Worm (Caenorhabditis elegans) whole organism, late embryonic: ENCODE data around the gene srg-46.

ENCODE experiments used
- C38D4.7 ChIP-seq: fragments of 200-800 bp; sonication (Bioruptor generic); optimal IDR thresholded peaks from 2 replicates; lab custom pipeline; 2018; ENCODE audit warnings: mild to moderate bottlenecking, missing genetic modification characterization, moderate library complexity, missing compliant biosample characterization
- F13H6.1 ChIP-seq: sonication (generic microtip); optimal IDR thresholded peaks from 2 replicates; lab custom pipeline; 2016; ENCODE audit warnings: missing genetic modification characterization, missing compliant biosample characterization
- K02D7.2 ChIP-seq: sonication (generic microtip); optimal IDR thresholded peaks from 2 replicates; lab custom pipeline; 2017; ENCODE audit warnings: mild to moderate bottlenecking, missing genetic modification characterization, missing compliant biosample characterization
- K09A11.1 ChIP-seq: sonication (generic microtip); optimal IDR thresholded peaks from 2 replicates; lab custom pipeline; 2017; ENCODE audit warnings: antibody characterized with exemption, mild to moderate bottlenecking, missing genetic modification characterization, missing compliant biosample characterization; ENCODE audit not compliant: insufficient read depth
- T23F11.4 ChIP-seq: fragments of 200-800 bp; sonication (Bioruptor generic); optimal IDR thresholded peaks from 2 replicates; lab custom pipeline; 2018; ENCODE audit warnings: mild to moderate bottlenecking, missing genetic modification characterization, missing compliant biosample characterization
- Y22D7AL.16 ChIP-seq: sonication (generic microtip); optimal IDR thresholded peaks from 2 replicates; lab custom pipeline; 2016; ENCODE audit warnings: missing genetic modification characterization, missing compliant biosample characterization
- ama-1 ChIP-seq: fragments of 150-350 bp; optimal IDR thresholded peaks from 2 replicates; lab custom pipeline; 2014
- ceh-14 ChIP-seq: sonication (generic microtip); optimal IDR thresholded peaks from 2 replicates; lab custom pipeline; 2016; ENCODE audit warnings: missing genotype, missing genetic modification characterization, missing compliant biosample characterization
- ceh-18 ChIP-seq: sonication (generic microtip); optimal IDR thresholded peaks from 2 replicates; lab custom pipeline; 2016; ENCODE audit warnings: missing genetic modification characterization, missing compliant biosample characterization
- ceh-2 ChIP-seq: sonication (generic microtip); optimal IDR thresholded peaks from 2 replicates; lab custom pipeline; 2016; ENCODE audit warnings: missing genotype, missing genetic modification characterization, missing compliant biosample characterization
- ceh-34 ChIP-seq: sonication (generic microtip); optimal IDR thresholded peaks from 2 replicates; lab custom pipeline; 2016; ENCODE audit warnings: mild to moderate bottlenecking, missing genetic modification characterization, missing compliant biosample characterization
- ceh-48 ChIP-seq: sonication (generic microtip); optimal IDR thresholded peaks from 2 replicates; lab custom pipeline; 2016; ENCODE audit warnings: missing genetic modification characterization, inconsistent platforms, missing compliant biosample characterization
- ceh-6 ChIP-seq: fragments of 200-800 bp; sonication (Bioruptor generic); optimal IDR thresholded peaks from 2 replicates; lab custom pipeline; 2018; ENCODE audit warnings: mild to moderate bottlenecking, missing genetic modification characterization, missing compliant biosample characterization
- dve-1 ChIP-seq: sonication (generic microtip); optimal IDR thresholded peaks from 2 replicates; lab custom pipeline; 2017; ENCODE audit warnings: antibody characterized with exemption, mild to moderate bottlenecking, missing genetic modification characterization, missing compliant biosample characterization
- eyg-1 ChIP-seq: sonication (generic microtip); optimal IDR thresholded peaks from 2 replicates; lab custom pipeline; 2016; ENCODE audit warnings: missing genotype, missing genetic modification characterization, missing compliant biosample characterization
- fkh-6 ChIP-seq: sonication (generic microtip); optimal IDR thresholded peaks from 2 replicates; lab custom pipeline; 2016; ENCODE audit warnings: missing genetic modification characterization, missing compliant biosample characterization
- hlh-15 ChIP-seq: sonication (generic microtip); optimal IDR thresholded peaks from 2 replicates; lab custom pipeline; 2016; ENCODE audit warnings: missing genetic modification characterization, missing compliant biosample characterization
- hlh-30 ChIP-seq: sonication (generic microtip); optimal IDR thresholded peaks from 2 replicates; lab custom pipeline; 2017; ENCODE audit warnings: antibody characterized with exemption, missing genetic modification characterization, missing compliant biosample characterization; ENCODE audit not compliant: insufficient read depth
- lim-6 ChIP-seq: sonication (generic microtip); optimal IDR thresholded peaks from 2 replicates; lab custom pipeline; 2016; ENCODE audit warnings: missing genetic modification characterization, missing compliant biosample characterization
- madf-2 ChIP-seq: sonication (generic microtip); optimal IDR thresholded peaks from 2 replicates; lab custom pipeline; 2017; ENCODE audit warnings: missing genetic modification characterization, missing compliant biosample characterization
- nhr-232 ChIP-seq: sonication (generic microtip); optimal IDR thresholded peaks from 2 replicates; lab custom pipeline; 2016; ENCODE audit warnings: missing genetic modification characterization, missing compliant biosample characterization
- pat-9 ChIP-seq: fragments of 200-800 bp; sonication (Bioruptor generic); optimal IDR thresholded peaks from 2 replicates; lab custom pipeline; 2018; ENCODE audit warnings: mild to moderate bottlenecking, missing genetic modification characterization, moderate library complexity, missing compliant biosample characterization
- pha-2 ChIP-seq: sonication (generic microtip); optimal IDR thresholded peaks from 2 replicates; lab custom pipeline; 2017; ENCODE audit warnings: mild to moderate bottlenecking, missing genetic modification characterization, missing compliant biosample characterization
- pros-1 ChIP-seq: fragments of 150-350 bp; optimal IDR thresholded peaks from 2 replicates; lab custom pipeline; 2014; ENCODE audit warnings: missing biosample characterization, missing genetic modification reagents, missing genetic modification characterization
- ref-2 ChIP-seq: sonication (generic microtip); optimal IDR thresholded peaks from 2 replicates; lab custom pipeline; 2016; ENCODE audit warnings: missing genetic modification characterization, missing compliant biosample characterization
- rnt-1 ChIP-seq: sonication (generic microtip); optimal IDR thresholded peaks from 2 replicates; lab custom pipeline; 2016; ENCODE audit warnings: missing genetic modification characterization, missing compliant biosample characterization
- sdc-2 ChIP-seq: sonication (generic microtip); optimal IDR thresholded peaks from 2 replicates; lab custom pipeline; 2016; ENCODE audit warnings: missing genotype, missing genetic modification characterization, missing compliant biosample characterization
- sox-2 ChIP-seq: fragments of 200-800 bp; sonication (Bioruptor generic); IDR thresholded peaks from 2 replicates; pipeline ENCODE4 v1.3.6; 2022; ENCODE audit warnings: missing genetic modification reagents, missing genetic modification characterization, missing compliant biosample characterization
- syd-9 ChIP-seq: sonication (generic microtip); optimal IDR thresholded peaks from 2 replicates; lab custom pipeline; 2016; ENCODE audit warnings: mild to moderate bottlenecking, missing genetic modification characterization, moderate library complexity, missing compliant biosample characterization
- tbx-2 ChIP-seq: sonication (generic microtip); optimal IDR thresholded peaks from 2 replicates; lab custom pipeline; 2016; ENCODE audit warnings: missing genetic modification characterization, missing compliant biosample characterization
- unc-42 ChIP-seq: sonication (generic microtip); optimal IDR thresholded peaks from 2 replicates; lab custom pipeline; 2016; ENCODE audit warnings: missing genotype, missing genetic modification characterization, missing compliant biosample characterization
- unc-55 ChIP-seq: sonication (generic microtip); optimal IDR thresholded peaks from 2 replicates; lab custom pipeline; 2017; ENCODE audit warnings: missing biosample characterization, missing genetic modification reagents, missing genetic modification characterization
- zip-5 ChIP-seq: sonication (generic microtip); optimal IDR thresholded peaks from 2 replicates; lab custom pipeline; 2016; ENCODE audit warnings: missing genetic modification characterization, missing compliant biosample characterization
- ztf-16 ChIP-seq: sonication (generic microtip); optimal IDR thresholded peaks from 2 replicates; lab custom pipeline; 2017; ENCODE audit warnings: missing genetic modification characterization, missing compliant biosample characterization

Gene srg-46

ce11 chrV:13335883-13336419 is 27.6 kb upstream of the srg-46 start, which contains the start of gene C50B6.9:
TSS of gene C50B6.9 (plus strand) at chrV:13336369.
- TF ChIP-seq hlh-30 = peak; percentile 1
- no peak for TF ChIP-seq pat-9 (tag; lab: Kevin White, UChicago)
- TF ChIP-seq, all 69 proteins: peak for 1

- TF ChIP-seq lim-6 (tag; lab: Kevin White, UChicago) (no peak), ref-2 (no peak), ceh-14 (tag; lab: Kevin White, UChicago) (no peak), unc-42 (tag; lab: Kevin White, UChicago) (no peak), sdc-2 (tag; lab: Kevin White, UChicago) (no peak), K02D7.2 (no peak), ceh-6 (no peak), dve-1 (tag; lab: Kevin White, UChicago) (no peak), ceh-48 (tag; lab: Kevin White, UChicago) (no peak), tbx-2 (tag; lab: Kevin White, UChicago) (no peak), fkh-6 (tag; lab: Kevin White, UChicago) (no peak), F13H6.1 (tag; lab: Kevin White, UChicago) (no peak), Y22D7AL.16 (tag; lab: Kevin White, UChicago) (no peak), pros-1 (no peak), ztf-16 (tag; lab: Kevin White, UChicago) (no peak), pha-2 (tag; lab: Kevin White, UChicago) (no peak), zip-5 (tag; lab: Kevin White, UChicago) (no peak), sox-2 (GFP tag; lab: Robert Waterston, UW) (no peak), K09A11.1 (tag; lab: Kevin White, UChicago) (no peak), ceh-34 (no peak)
These were observed 25.5 kb upstream of the srg-46 start for ce11 chrV:13338037-13338436.

- TF ChIP-seq pat-9 (tag; lab: Kevin White, UChicago) (no peak), ceh-48 (tag; lab: Kevin White, UChicago) (no peak), eyg-1 (tag; lab: Kevin White, UChicago) (no peak), C38D4.7 (no peak), madf-2 (no peak)
These were observed 23.8 kb upstream of the srg-46 start, which contains the start of the genes str-4 and lgc-48 for ce11 chrV:13339633-13340290. TSS of gene str-4 (minus strand) at chrV:13339733. TSS of gene lgc-48 (plus strand) at chrV:13340240.

- TF ChIP-seq hlh-15 (tag; lab: Kevin White, UChicago) (no peak), syd-9 (no peak), nhr-232 (tag; lab: Kevin White, UChicago) (no peak), ceh-2 (tag; lab: Kevin White, UChicago) (no peak), ama-1 (lab: Kevin White, UChicago) (no peak)
These were observed 21.3 kb upstream of the srg-46 start for ce11 chrV:13342235-13342634.

- TF ChIP-seq unc-55 (GFP tag; lab: Kevin White, UChicago) (peak; percentile 43), rnt-1 (tag; lab: Kevin White, UChicago) (peak; percentile 64), ceh-18 (tag; lab: Kevin White, UChicago) (peak; percentile 32), T23F11.4 (GFP tag; lab: Kevin White, UChicago) (no peak)
These were observed 17.6 kb upstream of the srg-46 start, which contains the start of gene twk-43 for ce11 chrV:13345867-13346328. TSS of gene twk-43 (plus strand) at chrV:13346278.
